Fruit fly (Drosophila melanogaster): ENCODE measurements around the gene CG18641.

CG18641 gene

DNA sequence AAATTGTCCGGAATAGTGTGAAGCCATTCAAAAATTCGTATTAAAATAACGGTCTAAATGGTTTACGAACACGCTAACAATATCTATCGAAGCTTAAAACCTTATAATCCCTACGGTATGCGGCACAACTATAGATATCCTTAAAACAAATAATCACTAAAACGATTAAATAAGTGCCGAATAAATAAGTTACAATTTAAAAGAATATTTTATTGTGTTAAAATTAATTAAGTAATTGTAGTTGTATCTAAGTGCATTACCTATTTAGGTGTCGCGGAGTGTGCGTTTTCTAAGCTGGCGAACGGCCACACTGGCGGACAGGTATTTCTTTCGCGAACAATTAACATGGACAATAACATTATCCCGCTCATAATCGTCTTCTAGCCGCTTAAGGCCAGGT is 34.3 kb downstream of the CG18641 start, which contains the start of gene Eogt (continued):
- TF ChIP-seq wdn (GFP tag; IDR thresholded peaks at IDR 0.05) (peak; percentile 93), Pdp1 (GFP tag; optimal IDR thresholded peaks at IDR 0.05) (peak; percentile 82 to 85), CG9215 (GFP tag; IDR thresholded peaks at IDR 0.05) (peak; percentile 91), Spps (tag; optimal IDR thresholded peaks at IDR 0.05) (peak; percentile 85), repo (GFP tag; optimal IDR thresholded peaks at IDR 0.05) (peak; percentile 20), vnd (GFP tag; IDR thresholded peaks at IDR 0.05; ENCODE audit: partially characterized antibody) (no peak), CG34224 (GFP tag; IDR thresholded peaks at IDR 0.05; ENCODE audit: partially characterized antibody) (no peak), CG18476 (GFP tag; optimal IDR thresholded peaks at IDR 0.05) (peak; percentile 86), CG3065 (GFP tag; optimal IDR thresholded peaks at IDR 0.05) (peak; percentile 86), dimm (GFP tag; IDR thresholded peaks at IDR 0.05) (peak; percentile 93), CG8388 (GFP tag; optimal IDR thresholded peaks at IDR 0.05) (peak; percentile 94), B-H2 (GFP tag; optimal IDR thresholded peaks at IDR 0.05) (peak; percentile 77), row (GFP tag; IDR thresholded peaks at IDR 0.05) (peak; percentile 99), CG11723 (GFP tag; optimal IDR thresholded peaks at IDR 0.05) (peak; percentile 75), cad (GFP tag; optimal IDR thresholded peaks at IDR 0.05) (no peak), dmrt99B (tag; optimal IDR thresholded peaks at IDR 0.05) (peak; percentile 90), corto (GFP tag; optimal IDR thresholded peaks at IDR 0.05) (peak; percentile 33), CG17186 (GFP tag; optimal IDR thresholded peaks at IDR 0.05) (peak; percentile 64), CG42726 (GFP tag; IDR thresholded peaks at IDR 0.05; ENCODE audit: partially characterized antibody) (no peak), mld (GFP tag; IDR thresholded peaks at IDR 0.05; ENCODE audit: partially characterized antibody) (no peak), CG30403 (GFP tag; optimal IDR thresholded peaks at IDR 0.05) (peak; percentile 94), prd (optimal IDR thresholded peaks at IDR 0.05) (no peak), prd (GFP tag; IDR thresholded peaks at IDR 0.05) (peak; percentile 99), CG7839 (tag; optimal IDR thresholded peaks at IDR 0.05) (peak; percentile 96), CG8359 (GFP tag; optimal IDR thresholded peaks at IDR 0.05; ENCODE audit: borderline replicate concordance) (no peak), tio (GFP tag; optimal IDR thresholded peaks at IDR 0.05) (peak; percentile 88), CG31388 (GFP tag; optimal IDR thresholded peaks at IDR 0.05) (peak; percentile 67), ems (GFP tag; optimal IDR thresholded peaks at IDR 0.05) (peak; percentile 80), CG15073 (GFP tag; optimal IDR thresholded peaks at IDR 0.05) (peak; percentile 60), nmo (GFP tag; optimal IDR thresholded peaks at IDR 0.05) (peak; percentile 97), lilli (GFP tag; optimal IDR thresholded peaks at IDR 0.05) (peak; percentile 92), Myb (GFP tag; optimal IDR thresholded peaks at IDR 0.05) (peak; percentile 95), chinmo (GFP tag; IDR thresholded peaks at IDR 0.05; ENCODE audit: partially characterized antibody) (no peak), oc (tag; optimal IDR thresholded peaks at IDR 0.05) (peak; percentile 98), Ets97D (GFP tag; optimal IDR thresholded peaks at IDR 0.05) (peak; percentile 45), CG7271 (tag; optimal IDR thresholded peaks at IDR 0.05) (peak; percentile 83), CG9609 (GFP tag; optimal IDR thresholded peaks at IDR 0.05) (peak; percentile 64), CG12744 (GFP tag; optimal IDR thresholded peaks at IDR 0.05) (peak; percentile 68), ash1 (GFP tag; optimal IDR thresholded peaks at IDR 0.05) (no peak), CG12071 (GFP tag; optimal IDR thresholded peaks at IDR 0.05) (peak; percentile 56), br (optimal IDR thresholded peaks at IDR 0.05) (no peak), mirr (GFP tag; optimal IDR thresholded peaks at IDR 0.05) (peak; percentile 46), CG6683 (GFP tag; optimal IDR thresholded peaks at IDR 0.05) (peak; percentile 68), jumu (GFP tag; optimal IDR thresholded peaks at IDR 0.05) (peak; percentile 53), CG1602 (GFP tag; optimal IDR thresholded peaks at IDR 0.05) (peak; percentile 95), eve (GFP tag; optimal IDR thresholded peaks at IDR 0.05) (no peak), HLH3B (GFP tag; IDR thresholded peaks at IDR 0.05) (peak; percentile 96), dan (GFP tag; IDR thresholded peaks at IDR 0.05) (peak; percentile 89), Nf-YA (GFP tag; IDR thresholded peaks at IDR 0.05) (peak; percentile 94), amos (GFP tag; IDR thresholded peaks at IDR 0.05; ENCODE audit: partially characterized antibody) (no peak), Opbp (GFP tag; IDR thresholded peaks at IDR 0.05; ENCODE audit: partially characterized antibody) (no peak)

All from whole organism, embryonic.